Fruit fly (Drosophila melanogaster): ENCODE results near the gene Dtd.

Gene Dtd

dm6 chr3R:11431395-11431977, 1.6 kb downstream of the Dtd start, which contains the start of the genes RpL24-like and CG5276 (continued):
- TF ChIP-seq CG7963 (GFP tag; IDR thresholded peaks at IDR 0.05; ENCODE audit: partially characterized antibody) (0 out of 3 replicates have a peak, but pooled peaks have one; percentile 12), jigr1 (GFP tag; IDR thresholded peaks at IDR 0.05) (no peak), slp2 (GFP tag; optimal IDR thresholded peaks at IDR 0.05) (no peak), gcm2 (GFP tag; optimal IDR thresholded peaks at IDR 0.05) (no peak), pzg (GFP tag; optimal IDR thresholded peaks at IDR 0.05) (peak; percentile 90), B-H1 (GFP tag; IDR thresholded peaks at IDR 0.05) (no peak), stwl (tag; optimal IDR thresholded peaks at IDR 0.05) (peak; percentile 35), aop (GFP tag; IDR thresholded peaks at IDR 0.05) (no peak), Antp (GFP tag; optimal IDR thresholded peaks at IDR 0.05) (no peak), yki (optimal IDR thresholded peaks at IDR 0.05) (no peak), tup (GFP tag; optimal IDR thresholded peaks at IDR 0.05) (no peak), CG13775 (GFP tag; optimal IDR thresholded peaks at IDR 0.05) (peak; percentile 48), CG8281 (tag; optimal IDR thresholded peaks at IDR 0.05) (no peak), bowl (GFP tag; IDR thresholded peaks at IDR 0.05) (no peak), Sry-δ (GFP tag; optimal IDR thresholded peaks at IDR 0.05) (peak; percentile 80), BEAF-32 (GFP tag; optimal IDR thresholded peaks at IDR 0.05) (peak; percentile 77), crp (GFP tag; optimal IDR thresholded peaks at IDR 0.05) (peak; percentile 99 to 100), Opbp (GFP tag; IDR thresholded peaks at IDR 0.05; ENCODE audit: partially characterized antibody) (0 out of 3 replicates have a peak, but pooled peaks have one; percentile 16), pfk (GFP tag; optimal IDR thresholded peaks at IDR 0.05) (no peak), lola (GFP tag; optimal IDR thresholded peaks at IDR 0.05) (peak in 1 of 3 experiments; percentile 20), CG15011 (GFP tag; optimal IDR thresholded peaks at IDR 0.05) (no peak), ATbp (GFP tag; optimal IDR thresholded peaks at IDR 0.05) (no peak), CG1233 (GFP tag; optimal IDR thresholded peaks at IDR 0.05) (peak; percentile 35), CG17385 (GFP tag; optimal IDR thresholded peaks at IDR 0.05) (peak; percentile 97), Tbp (GFP tag; optimal IDR thresholded peaks at IDR 0.05) (peak; percentile 76), jumu (GFP tag; optimal IDR thresholded peaks at IDR 0.05) (no peak), row (GFP tag; IDR thresholded peaks at IDR 0.05) (peak; percentile 54), CG7357 (GFP tag; IDR thresholded peaks at IDR 0.05) (peak; percentile 55; the same call in 1 of the 3 replicates), Sin3A (optimal IDR thresholded peaks at IDR 0.05) (peak; percentile 99), CG42726 (GFP tag; IDR thresholded peaks at IDR 0.05; ENCODE audit: partially characterized antibody) (0 out of 2 replicates have a peak, but pooled peaks have one; percentile 18), HLHmδ (GFP tag; optimal IDR thresholded peaks at IDR 0.05) (peak; percentile 67), CG13894 (tag; optimal IDR thresholded peaks at IDR 0.05) (no peak), D (optimal IDR thresholded peaks at IDR 0.05) (peak; percentile 90), D (GFP tag; optimal IDR thresholded peaks at IDR 0.05) (no peak), MESR4 (GFP tag; optimal IDR thresholded peaks at IDR 0.05) (peak; percentile 86), pnt (GFP tag; optimal IDR thresholded peaks at IDR 0.05) (no peak), chinmo (GFP tag; IDR thresholded peaks at IDR 0.05; ENCODE audit: partially characterized antibody) (0 out of 4 replicates have a peak, but pooled peaks have one; percentile 60), mam (GFP tag; optimal IDR thresholded peaks at IDR 0.05) (no peak), sens-2 (GFP tag; IDR thresholded peaks at IDR 0.05) (no peak), ash1 (GFP tag; optimal IDR thresholded peaks at IDR 0.05) (no peak), CG2712 (tag; optimal IDR thresholded peaks at IDR 0.05) (peak; percentile 42), dmrt11E (tag; optimal IDR thresholded peaks at IDR 0.05) (peak; percentile 0), CG10267 (tag; optimal IDR thresholded peaks at IDR 0.05) (peak; percentile 60), CG2116 (GFP tag; optimal IDR thresholded peaks at IDR 0.05) (peak; percentile 93), Rx (GFP tag; IDR thresholded peaks at IDR 0.05) (no peak), Ptx1 (GFP tag; IDR thresholded peaks at IDR 0.05) (no peak), Lpt (GFP tag; optimal IDR thresholded peaks at IDR 0.05) (no peak), CG12769 (tag; optimal IDR thresholded peaks at IDR 0.05) (no peak), hbn (GFP tag; IDR thresholded peaks at IDR 0.05; ENCODE audit: partially characterized antibody) (peak; percentile 59), CG12659 (GFP tag; optimal IDR thresholded peaks at IDR 0.05) (peak; percentile 56)

Data from whole organism, embryonic.